Worm (Caenorhabditis elegans): Measurements from ENCODE around the gene hpo-9.

Gene hpo-9

DNA sequence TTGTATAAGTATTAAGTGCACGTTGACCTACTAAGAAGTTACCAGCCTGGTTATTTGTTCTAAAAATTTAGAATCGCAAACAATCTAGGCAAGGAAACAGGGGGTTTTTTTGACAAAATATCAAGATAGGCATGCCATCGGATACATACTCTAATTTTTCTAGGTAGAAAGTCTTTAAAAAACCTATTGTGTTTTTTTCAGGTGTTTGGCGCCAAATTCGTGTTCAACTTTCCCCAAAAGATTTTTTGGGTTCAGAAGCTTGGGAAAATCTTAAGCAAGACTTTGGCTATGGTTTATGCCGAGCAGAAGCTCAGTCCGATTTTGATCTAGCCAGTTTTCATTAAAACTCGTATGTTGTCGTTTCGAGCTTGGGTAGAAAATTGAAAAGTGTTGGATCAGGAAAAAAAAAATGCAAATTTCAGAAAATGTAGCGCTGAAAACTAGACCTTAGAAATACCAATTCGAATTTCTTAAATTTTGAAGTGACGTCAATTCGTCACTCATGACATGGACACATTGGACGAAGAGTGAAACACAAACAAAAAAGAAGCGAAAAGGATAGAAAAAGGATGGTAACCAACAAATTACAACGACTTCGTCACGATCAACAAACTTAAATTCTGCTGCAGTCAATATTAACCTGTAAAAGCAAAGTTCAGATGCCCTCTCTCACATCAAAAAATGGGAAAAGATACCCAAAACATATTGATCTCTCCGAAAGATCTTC, 11.5 kb upstream of the hpo-9 start:
- TF ChIP-seq flt-1 (GFP tag; IDR thresholded peaks at IDR 0.05) (no peak), ref-1 (GFP tag; conservative IDR thresholded peaks at IDR 0.05) (no peak), ztf-29 (GFP tag; IDR thresholded peaks at IDR 0.05) (no peak), klf-2 (GFP tag; conservative IDR thresholded peaks at IDR 0.05) (no peak), T22C8.4 (GFP tag; IDR thresholded peaks at IDR 0.05) (no peak), med-1 (GFP tag; optimal IDR thresholded peaks at IDR 0.05; ENCODE audit: insufficient read depth) (no peak), ztf-23 (GFP tag; IDR thresholded peaks at IDR 0.05) (no peak), cog-1 (tag; optimal IDR thresholded peaks at IDR 0.05) (no peak), tab-1 (GFP tag; IDR thresholded peaks at IDR 0.05) (no peak)

DNA sequence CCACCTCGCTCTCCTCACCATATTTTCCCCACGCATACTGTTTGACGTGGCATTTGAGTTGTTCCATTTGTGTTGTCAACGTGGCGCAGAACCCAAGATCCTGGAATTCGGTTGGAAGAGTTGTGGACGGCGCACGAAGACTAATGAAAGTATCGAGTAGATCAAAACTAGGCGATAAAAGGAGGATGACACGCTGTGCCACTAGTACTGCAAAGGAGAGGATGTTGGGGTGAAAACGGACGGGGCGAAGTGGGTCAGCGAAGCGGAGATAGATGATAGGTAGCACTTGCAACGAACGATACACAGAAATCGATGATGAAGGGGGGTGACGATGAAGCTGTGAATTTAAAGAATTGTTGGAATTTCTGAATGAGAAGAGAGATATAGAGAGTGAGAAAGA, 10.0 kb upstream of the hpo-9 start, which contains the start of gene C05C8.7:
Gene C05C8.7 (minus strand): TSS at position 100 of the 400 bp plus-strand sequence.
- TF ChIP-seq flt-1 (GFP tag; IDR thresholded peaks at IDR 0.05) (0 out of 2 replicates have a peak, but pooled peaks have one; percentile 51), ztf-23 (GFP tag; IDR thresholded peaks at IDR 0.05) (no peak)

DNA sequence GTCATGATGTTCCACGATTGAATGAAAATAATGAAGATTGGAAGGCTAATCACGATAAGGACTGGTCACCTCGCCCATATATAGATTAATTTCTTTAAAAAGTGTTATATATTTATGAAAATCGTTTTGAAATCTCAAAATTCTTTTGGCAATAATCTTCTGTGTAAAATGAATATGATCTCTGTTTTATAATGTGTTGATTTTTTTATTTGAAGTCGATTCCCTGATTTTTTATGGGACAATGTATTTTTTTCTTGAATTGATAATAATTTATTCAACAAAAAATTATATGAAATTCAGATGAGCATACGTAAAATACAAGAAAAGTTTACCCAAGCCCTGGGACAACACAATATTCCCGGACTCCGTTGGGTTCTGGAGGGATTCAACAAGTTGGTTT, 2.5 kb upstream of the hpo-9 start, which contains the start of gene C05C8.1:
Gene C05C8.1 (plus strand): TSS at position 301 of the 400 bp plus-strand sequence.
- TF ChIP-seq T22C8.4 (GFP tag; IDR thresholded peaks at IDR 0.05) (no peak), ztf-29 (GFP tag; IDR thresholded peaks at IDR 0.05) (no peak), klf-2 (GFP tag; conservative IDR thresholded peaks at IDR 0.05) (no peak), med-1 (GFP tag; optimal IDR thresholded peaks at IDR 0.05; ENCODE audit: insufficient read depth) (no peak), cog-1 (tag; optimal IDR thresholded peaks at IDR 0.05) (no peak), ztf-23 (GFP tag; IDR thresholded peaks at IDR 0.05) (no peak), tab-1 (GFP tag; IDR thresholded peaks at IDR 0.05) (no peak), flt-1 (GFP tag; IDR thresholded peaks at IDR 0.05) (no peak), ref-1 (GFP tag; conservative IDR thresholded peaks at IDR 0.05) (no peak)

DNA sequence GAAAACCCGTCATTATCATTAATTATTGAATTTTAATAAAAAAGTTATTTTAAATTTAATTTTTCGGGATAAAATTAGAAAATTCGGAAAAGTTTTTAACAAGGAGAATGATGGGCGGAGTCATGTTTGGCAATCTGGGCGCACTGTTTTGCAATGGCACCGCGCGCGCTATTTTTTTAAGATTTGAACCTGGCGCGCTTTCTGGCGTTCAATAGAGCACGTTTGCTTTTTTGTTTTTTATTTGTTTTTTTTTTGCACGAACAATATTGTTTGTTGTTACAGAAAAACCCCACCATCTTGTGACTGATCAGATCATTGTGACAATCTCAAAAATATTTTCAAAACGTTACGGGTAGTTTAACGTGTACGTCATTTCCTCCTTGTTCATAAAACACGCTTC, 203 bp upstream of the hpo-9 start, which contains the start of gene hyls-1:
Gene hyls-1 (plus strand): TSS at position 249 of the 400 bp plus-strand sequence.
- TF ChIP-seq ztf-23 (GFP tag; IDR thresholded peaks at IDR 0.05) (0 out of 2 replicates have a peak, but pooled peaks have one; percentile 56), ref-1 (GFP tag; conservative IDR thresholded peaks at IDR 0.05) (no peak), flt-1 (GFP tag; IDR thresholded peaks at IDR 0.05) (0 out of 2 replicates have a peak, but pooled peaks have one; percentile 45), tab-1 (GFP tag; IDR thresholded peaks at IDR 0.05) (no peak), med-1 (GFP tag; optimal IDR thresholded peaks at IDR 0.05; ENCODE audit: insufficient read depth) (no peak), ztf-29 (GFP tag; IDR thresholded peaks at IDR 0.05) (no peak), cog-1 (tag; optimal IDR thresholded peaks at IDR 0.05) (peak; percentile 78), klf-2 (GFP tag; conservative IDR thresholded peaks at IDR 0.05) (no peak), T22C8.4 (GFP tag; IDR thresholded peaks at IDR 0.05) (no peak)

DNA sequence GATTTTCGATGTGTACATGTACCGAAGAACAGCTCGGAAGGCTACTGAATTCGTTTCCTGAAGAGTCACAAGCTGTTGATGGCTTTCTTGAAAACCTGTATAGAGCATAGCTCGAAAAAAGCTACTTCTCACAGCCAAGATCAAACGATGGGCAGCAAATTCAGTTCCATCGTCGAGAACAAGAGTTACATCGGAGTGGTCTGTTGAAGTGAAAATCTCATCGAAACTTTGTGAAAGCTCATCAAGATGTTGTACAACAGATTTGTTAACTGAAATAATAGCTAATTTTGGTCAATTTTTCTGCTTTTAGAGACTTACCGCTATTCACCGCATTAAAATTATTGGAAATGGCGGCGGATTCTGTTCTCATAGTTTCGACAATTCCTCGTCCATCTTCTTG, 236 bp downstream of the hpo-9 start:
- TF ChIP-seq cog-1 (tag; optimal IDR thresholded peaks at IDR 0.05) (no peak), flt-1 (GFP tag; IDR thresholded peaks at IDR 0.05) (no peak), med-1 (GFP tag; optimal IDR thresholded peaks at IDR 0.05; ENCODE audit: insufficient read depth) (no peak)

DNA sequence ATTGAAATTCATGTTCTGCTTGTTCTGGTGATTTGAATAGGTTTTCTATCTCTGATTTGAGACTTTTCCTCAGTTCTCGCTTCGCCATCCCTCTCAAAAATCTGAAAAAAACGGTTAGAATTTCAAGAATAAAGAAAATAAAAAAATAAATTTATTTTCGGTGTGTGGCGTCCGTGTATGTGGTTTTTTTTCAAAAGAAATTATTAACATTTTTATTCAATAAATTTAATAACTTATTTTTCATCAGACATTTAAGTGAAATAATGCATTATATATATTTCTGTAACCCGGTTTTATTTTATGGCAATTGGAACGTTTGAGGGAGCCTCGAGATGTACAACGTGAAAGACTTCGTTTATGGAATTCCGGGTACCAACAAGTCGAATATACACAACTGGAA, 2.2 kb downstream of the hpo-9 start, which contains the start of gene C05C8.5:
Gene C05C8.5 (minus strand): TSS at position 101 of the 400 bp plus-strand sequence.
- no peak for TF ChIP-seq cog-1 (tag; optimal IDR thresholded peaks at IDR 0.05)
- TF ChIP-seq T22C8.4 (GFP tag; IDR thresholded peaks at IDR 0.05), result no peak
- no peak for TF ChIP-seq ref-1 (GFP tag; conservative IDR thresholded peaks at IDR 0.05)
- no peak for TF ChIP-seq ztf-29 (GFP tag; IDR thresholded peaks at IDR 0.05)
- no peak for TF ChIP-seq tab-1 (GFP tag; IDR thresholded peaks at IDR 0.05)
- TF ChIP-seq ztf-23 (GFP tag; IDR thresholded peaks at IDR 0.05), result no peak
- TF ChIP-seq klf-2 (GFP tag; conservative IDR thresholded peaks at IDR 0.05), result no peak
- TF ChIP-seq flt-1 (GFP tag; IDR thresholded peaks at IDR 0.05), result no peak
- TF ChIP-seq med-1 (GFP tag; optimal IDR thresholded peaks at IDR 0.05; ENCODE audit: insufficient read depth), result no peak

DNA sequence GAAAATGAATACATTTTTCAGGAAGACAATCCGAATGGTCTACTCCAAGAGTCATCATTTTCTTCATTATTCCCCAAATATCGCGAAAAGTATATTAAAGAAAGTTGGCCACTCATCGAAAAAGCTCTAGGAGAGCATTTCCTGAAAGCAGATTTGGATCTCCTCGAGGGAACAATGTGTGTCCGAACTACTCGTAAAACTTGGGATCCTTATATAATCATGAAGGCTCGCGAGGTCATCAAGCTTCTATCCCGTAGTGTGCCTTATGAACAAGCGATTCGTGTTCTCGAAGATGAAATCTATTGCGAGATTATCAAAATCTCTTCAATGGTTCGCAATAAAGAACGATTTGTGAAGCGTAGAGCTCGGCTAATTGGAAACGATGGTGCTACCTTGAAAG, 5.4 kb downstream of the hpo-9 start:
- TF ChIP-seq flt-1 (GFP tag; IDR thresholded peaks at IDR 0.05) (no peak), med-1 (GFP tag; optimal IDR thresholded peaks at IDR 0.05; ENCODE audit: insufficient read depth) (no peak)

DNA sequence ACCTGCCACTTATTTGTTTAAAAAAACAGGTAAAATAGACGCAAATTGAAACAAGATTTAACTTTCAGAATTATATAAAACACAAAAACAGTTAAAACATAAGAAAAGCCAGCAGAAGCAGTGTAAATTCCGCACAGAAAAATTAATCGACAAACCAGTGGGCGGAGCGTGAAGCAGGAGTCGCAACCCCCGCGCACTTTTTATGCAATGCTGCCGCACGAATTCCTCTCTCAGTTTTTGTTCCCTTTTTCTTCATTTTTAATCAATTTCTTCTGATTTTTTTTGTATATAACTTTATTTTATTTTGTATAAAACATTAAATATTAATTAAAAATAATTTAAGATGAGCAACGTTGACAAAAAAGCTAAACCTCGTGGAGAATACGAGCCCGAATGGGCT, 6.1 kb downstream of the hpo-9 start, which contains the start of the genes gei-6 and krr-1:
Gene gei-6 (minus strand): TSS at position 2 of the 400 bp plus-strand sequence.
Gene krr-1 (plus strand): TSS at position 344 of the 400 bp plus-strand sequence.
- TF ChIP-seq tab-1 (GFP tag; IDR thresholded peaks at IDR 0.05) (peak; percentile 90), T22C8.4 (GFP tag; IDR thresholded peaks at IDR 0.05) (peak; percentile 72), ref-1 (GFP tag; conservative IDR thresholded peaks at IDR 0.05) (peak; percentile 60; the same call in 1 of the 2 replicates), klf-2 (GFP tag; conservative IDR thresholded peaks at IDR 0.05) (peak; percentile 82), ztf-23 (GFP tag; IDR thresholded peaks at IDR 0.05) (peak; percentile 94), cog-1 (tag; optimal IDR thresholded peaks at IDR 0.05) (no peak), med-1 (GFP tag; optimal IDR thresholded peaks at IDR 0.05; ENCODE audit: insufficient read depth) (peak; percentile 95), flt-1 (GFP tag; IDR thresholded peaks at IDR 0.05) (peak; percentile 94), ztf-29 (GFP tag; IDR thresholded peaks at IDR 0.05) (peak; percentile 78)

DNA sequence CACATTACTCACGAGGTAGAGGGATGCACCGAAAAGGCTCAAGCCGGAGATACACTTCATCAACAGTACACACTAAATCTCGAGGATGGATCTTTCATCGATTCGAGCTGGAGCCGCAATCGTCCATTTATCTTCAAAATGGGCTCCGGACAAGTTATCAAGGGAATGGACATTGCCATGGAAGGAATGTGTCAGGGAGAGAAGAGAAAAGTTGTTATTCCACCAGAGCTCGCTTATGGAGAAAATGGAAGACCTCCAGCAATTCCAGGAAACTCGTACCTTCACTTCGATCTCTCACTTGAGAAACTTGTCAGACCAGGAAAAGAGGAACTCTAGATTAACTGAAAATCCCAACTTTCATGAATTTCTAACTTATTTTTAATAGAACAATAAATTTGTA, 11.0 kb downstream of the hpo-9 start:
- no peak for TF ChIP-seq ztf-29 (GFP tag; IDR thresholded peaks at IDR 0.05)
- TF ChIP-seq tab-1 (GFP tag; IDR thresholded peaks at IDR 0.05), result no peak
- TF ChIP-seq med-1 (GFP tag; optimal IDR thresholded peaks at IDR 0.05; ENCODE audit: insufficient read depth), result no peak
- TF ChIP-seq ztf-23 (GFP tag; IDR thresholded peaks at IDR 0.05), result no peak
- no peak for TF ChIP-seq klf-2 (GFP tag; conservative IDR thresholded peaks at IDR 0.05)
- TF ChIP-seq cog-1 (tag; optimal IDR thresholded peaks at IDR 0.05), result no peak
- no peak for TF ChIP-seq T22C8.4 (GFP tag; IDR thresholded peaks at IDR 0.05)
- TF ChIP-seq flt-1 (GFP tag; IDR thresholded peaks at IDR 0.05), result no peak

DNA sequence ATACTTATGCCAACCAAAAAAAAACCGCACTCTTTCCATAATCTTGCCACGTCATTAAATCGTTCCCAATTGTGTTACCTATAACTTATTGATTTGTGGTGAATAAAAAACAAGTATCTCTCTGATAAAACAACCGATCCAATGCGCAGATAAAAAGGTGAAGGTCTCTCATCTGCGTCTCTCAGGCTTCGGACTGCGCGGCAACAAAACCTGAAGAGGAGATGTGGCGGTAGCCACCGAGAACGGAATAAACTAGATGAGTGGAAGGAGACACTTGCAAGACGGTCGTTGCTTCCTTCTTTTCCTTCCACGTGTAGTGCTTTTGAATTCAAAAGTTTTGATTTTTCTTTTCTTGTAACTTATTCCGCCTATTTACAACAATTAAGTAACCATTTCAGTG, 12.0 kb downstream of the hpo-9 start, which contains the start of gene fkb-3:
Gene fkb-3 (plus strand): TSS at position 277 of the 400 bp plus-strand sequence.
- no peak for TF ChIP-seq ztf-23 (GFP tag; IDR thresholded peaks at IDR 0.05)
- TF ChIP-seq cog-1 (tag; optimal IDR thresholded peaks at IDR 0.05), result no peak
- no peak for TF ChIP-seq T22C8.4 (GFP tag; IDR thresholded peaks at IDR 0.05)
- no peak for TF ChIP-seq tab-1 (GFP tag; IDR thresholded peaks at IDR 0.05)

Data from whole organism, midembryonic.